Fruit fly (Drosophila melanogaster) whole organism, embryonic: ENCODE data around the gene CalpB.

Experiments used
- Abd-B ChIP-seq: fragments of 200-800 bp; sonication (Bioruptor generic); optimal IDR thresholded peaks from 2 replicates; lab custom pipeline; 2018; ENCODE audit warnings: missing biosample characterization, mild to moderate bottlenecking, missing genetic modification characterization, moderate library complexity
- Ada2b ChIP-seq: fragments of 200-800 bp; sonication (Bioruptor generic); IDR thresholded peaks from 2 replicates; pipeline ENCODE4 v1.3.6; 2022; ENCODE audit warnings: missing biosample characterization, missing genetic modification characterization
- CG10267 ChIP-seq: fragments of 200-800 bp; sonication (Bioruptor generic); optimal IDR thresholded peaks from 2 replicates; lab custom pipeline; 2018; ENCODE audit warnings: missing biosample characterization, mild to moderate bottlenecking, missing genetic modification characterization, moderate library complexity
- CG10543 ChIP-seq: fragments of 200-800 bp; sonication (Bioruptor generic); optimal IDR thresholded peaks from 3 replicates; lab custom pipeline; 2017; ENCODE audit warnings: missing biosample characterization, mild to moderate bottlenecking, missing genetic modification characterization, moderate library complexity
- CG10654 ChIP-seq: fragments of 200-800 bp; sonication (Bioruptor generic); optimal IDR thresholded peaks from 2 replicates; lab custom pipeline; 2016; ENCODE audit warnings: missing biosample characterization, missing genetic modification characterization
- CG11504 ChIP-seq: fragments of 200-800 bp; sonication (Bioruptor generic); optimal IDR thresholded peaks from 3 replicates; lab custom pipeline; 2019; ENCODE audit warnings: missing biosample characterization, mild to moderate bottlenecking, missing genetic modification characterization, moderate library complexity
- CG12299 ChIP-seq: fragments of 200-800 bp; sonication (Bioruptor generic); optimal IDR thresholded peaks from 2 replicates; lab custom pipeline; 2018; ENCODE audit warnings: missing biosample characterization, mild to moderate bottlenecking, missing genetic modification characterization
- CG13123 ChIP-seq: fragments of 200-800 bp; sonication (Bioruptor generic); optimal IDR thresholded peaks from 2 replicates; lab custom pipeline; 2016; ENCODE audit warnings: missing biosample characterization, missing genetic modification characterization
- CG13424 ChIP-seq: fragments of 200-800 bp; sonication (Bioruptor generic); optimal IDR thresholded peaks from 2 replicates; lab custom pipeline; 2019; ENCODE audit warnings: missing biosample characterization, mild to moderate bottlenecking, missing genetic modification characterization, moderate library complexity
- CG17912 ChIP-seq: fragments of 200-800 bp; sonication (Bioruptor generic); optimal IDR thresholded peaks from 2 replicates; lab custom pipeline; 2018; ENCODE audit warnings: missing biosample characterization, mild to moderate bottlenecking, missing genetic modification characterization
- CG1792 ChIP-seq: fragments of 200-800 bp; sonication (Bioruptor generic); optimal IDR thresholded peaks from 2 replicates; lab custom pipeline; 2016; ENCODE audit warnings: missing biosample characterization, missing genetic modification characterization
- CG2712 ChIP-seq: fragments of 200-800 bp; optimal IDR thresholded peaks from 3 replicates; lab custom pipeline; 2019; ENCODE audit warnings: missing biosample characterization, mild to moderate bottlenecking, missing genetic modification characterization, moderate library complexity
- CG6765 ChIP-seq: fragments of 200-800 bp; sonication (Bioruptor generic); optimal IDR thresholded peaks from 3 replicates; lab custom pipeline; 2017; ENCODE audit warnings: missing biosample characterization, mild to moderate bottlenecking, missing genetic modification characterization
- CG7556 ChIP-seq: fragments of 200-800 bp; sonication (Bioruptor generic); optimal IDR thresholded peaks from 2 replicates; lab custom pipeline; 2017; ENCODE audit warnings: missing biosample characterization, mild to moderate bottlenecking, missing genetic modification characterization
- CG7928 ChIP-seq: fragments of 200-800 bp; sonication (Bioruptor generic); optimal IDR thresholded peaks from 2 replicates; lab custom pipeline; 2017; ENCODE audit warnings: missing biosample characterization, mild to moderate bottlenecking, missing genetic modification characterization
- CG8388 ChIP-seq: fragments of 200-800 bp; sonication (Bioruptor generic); optimal IDR thresholded peaks from 2 replicates; lab custom pipeline; 2019; ENCODE audit warnings: missing biosample characterization, mild to moderate bottlenecking, missing genetic modification characterization, moderate library complexity
- CoRest ChIP-seq: fragments of 200-800 bp; sonication (Bioruptor generic); optimal IDR thresholded peaks from 3 replicates; lab custom pipeline; 2018; ENCODE audit warnings: missing biosample characterization, mild to moderate bottlenecking, missing genetic modification characterization, moderate library complexity
- Drgx ChIP-seq: fragments of 200-800 bp; sonication (Bioruptor generic); IDR thresholded peaks from 2 replicates; pipeline ENCODE4 v1.3.6; 2022; ENCODE audit warnings: missing biosample characterization, missing genetic modification characterization
- Eip74EF ChIP-seq, 2 experiments: fragments of 200-800 bp in 1 of 2; fragments of >200 bp in 1 of 2; sonication (Bioruptor generic) in 1 of 2; optimal IDR thresholded peaks; 2 replicates each; lab custom pipeline; 2017 to 2019; ENCODE audit warnings: missing biosample characterization in 2 of 2, missing genetic modification characterization in 2 of 2, mild to moderate bottlenecking in 1 of 2, moderate library complexity in 1 of 2
- H2.0 ChIP-seq: fragments of 200-800 bp; sonication (Bioruptor generic); IDR thresholded peaks from 2 replicates; pipeline ENCODE4 v1.3.6; 2022; ENCODE audit warnings: missing biosample characterization, missing genetic modification characterization
- Hr39 ChIP-seq: fragments of >200 bp; optimal IDR thresholded peaks from 2 replicates; lab custom pipeline; 2017
- Hr78 ChIP-seq, 2 experiments: fragments of 200-800 bp in 1 of 2; fragments of >200 bp in 1 of 2; sonication (Bioruptor generic) in 1 of 2; optimal IDR thresholded peaks; 2 replicates each; lab custom pipeline; 2017 to 2019; ENCODE audit warnings: missing biosample characterization in 2 of 2, missing genetic modification characterization in 2 of 2, mild to moderate bottlenecking in 1 of 2, moderate library complexity in 1 of 2
- Med ChIP-seq: fragments of 200-800 bp; sonication (Bioruptor generic); peaks from one replicate; lab custom pipeline; 2016; ENCODE audit warnings: missing biosample characterization, missing genetic modification characterization, mild to moderate bottlenecking, inconsistent platforms, moderate library complexity
- Mrtf ChIP-seq: fragments of 200-800 bp; sonication (Bioruptor generic); IDR thresholded peaks from 3 replicates; pipeline ENCODE4 v1.3.6; 2022; ENCODE audit warnings: missing biosample characterization, missing genetic modification characterization
- Ptx1 ChIP-seq: fragments of 200-800 bp; sonication (Bioruptor generic); IDR thresholded peaks from 2 replicates; pipeline ENCODE4 v1.3.6; 2022; ENCODE audit warnings: missing biosample characterization, missing genetic modification characterization
- Sox102F ChIP-seq: fragments of 200-800 bp; sonication (Bioruptor generic); optimal IDR thresholded peaks from 2 replicates; lab custom pipeline; 2018; ENCODE audit warnings: missing biosample characterization, mild to moderate bottlenecking, missing genetic modification characterization, moderate library complexity
- Xbp1 ChIP-seq: fragments of 200-800 bp; sonication (Bioruptor generic); optimal IDR thresholded peaks from 3 replicates; lab custom pipeline; 2016; ENCODE audit warnings: missing biosample characterization, mild to moderate bottlenecking, missing genetic modification characterization
- bsh ChIP-seq, 2 experiments: fragments of 200-800 bp; sonication (Bioruptor generic); optimal IDR thresholded peaks; 2 replicates each; lab custom pipeline; 2017 to 2018; ENCODE audit warnings: mild to moderate bottlenecking in 2 of 2, missing biosample characterization in 2 of 2, missing genetic modification characterization in 2 of 2, moderate library complexity in 1 of 2
- chinmo ChIP-seq: fragments of 200-800 bp; sonication (Bioruptor generic); IDR thresholded peaks from 4 replicates; pipeline ENCODE4 v1.3.6; 2022; ENCODE audit warnings: missing biosample characterization, missing genetic modification characterization; ENCODE audit not compliant: partially characterized antibody
- chn ChIP-seq: fragments of 200-800 bp; sonication (Bioruptor generic); optimal IDR thresholded peaks from 2 replicates; lab custom pipeline; 2016; ENCODE audit warnings: missing biosample characterization, missing genetic modification characterization
- eve ChIP-seq, 2 experiments: fragments of >200 bp; optimal IDR thresholded peaks; 2 replicates each; lab custom pipeline; 2017; ENCODE audit warnings: missing biosample characterization in 2 of 2, missing genetic modification characterization in 2 of 2
- fd96Cb ChIP-seq: fragments of 200-800 bp; sonication (Bioruptor generic); optimal IDR thresholded peaks from 2 replicates; lab custom pipeline; 2018; ENCODE audit warnings: missing biosample characterization, mild to moderate bottlenecking, missing genetic modification characterization, moderate library complexity
- ftz-f1 ChIP-seq: fragments of 200-800 bp; sonication (Bioruptor generic); optimal IDR thresholded peaks from 2 replicates; lab custom pipeline; 2016; ENCODE audit warnings: missing biosample characterization, missing genetic modification characterization
- gro ChIP-seq: fragments of 200-800 bp; sonication (Bioruptor generic); optimal IDR thresholded peaks from 2 replicates; lab custom pipeline; 2016; ENCODE audit warnings: missing biosample characterization, missing genetic modification characterization
- nerfin-2 ChIP-seq: fragments of 200-800 bp; sonication (Bioruptor generic); IDR thresholded peaks from 2 replicates; pipeline ENCODE4 v1.3.6; 2022; ENCODE audit warnings: missing biosample characterization, missing genetic modification characterization; ENCODE audit not compliant: partially characterized antibody
- nom ChIP-seq: fragments of 200-800 bp; sonication (Bioruptor generic); optimal IDR thresholded peaks from 2 replicates; lab custom pipeline; 2017; ENCODE audit warnings: missing biosample characterization, missing genetic modification characterization, mild to moderate bottlenecking, moderate library complexity, missing genetic modification reagents
- pan ChIP-seq, 4 experiments: fragments of >200 bp in 3 of 4; fragments of 200-800 bp in 1 of 4; sonication (Bioruptor generic) in 1 of 4; optimal IDR thresholded peaks in 3 of 4; IDR thresholded peaks in 1 of 4; 2 replicates each; pipeline versions ENCODE4 v1.3.6 to Lab custom; 2017 to 2022; ENCODE audit warnings: missing biosample characterization in 2 of 4, missing genetic modification characterization in 2 of 4, mixed read lengths in 1 of 4
- pb ChIP-seq: fragments of 200-800 bp; sonication (Bioruptor generic); optimal IDR thresholded peaks from 3 replicates; lab custom pipeline; 2016; ENCODE audit warnings: missing biosample characterization, missing genetic modification characterization
- pho ChIP-seq: fragments of 200-800 bp; sonication (Bioruptor generic); optimal IDR thresholded peaks from 2 replicates; lab custom pipeline; 2016; ENCODE audit warnings: missing biosample characterization, missing genetic modification characterization
- phol ChIP-seq: fragments of 200-800 bp; sonication (Bioruptor generic); optimal IDR thresholded peaks from 3 replicates; lab custom pipeline; 2018; ENCODE audit warnings: missing biosample characterization, mild to moderate bottlenecking, missing genetic modification characterization, moderate library complexity
- pros ChIP-seq: fragments of 200-800 bp; sonication (Bioruptor generic); optimal IDR thresholded peaks from 3 replicates; lab custom pipeline; 2019; ENCODE audit warnings: missing biosample characterization, mild to moderate bottlenecking, missing genetic modification characterization, moderate library complexity
- sens ChIP-seq: fragments of 200-800 bp; sonication (Bioruptor generic); peaks from one replicate; lab custom pipeline; 2016; ENCODE audit warnings: missing biosample characterization, missing genetic modification characterization
- shn ChIP-seq: fragments of 200-800 bp; sonication (Bioruptor generic); optimal IDR thresholded peaks from 3 replicates; lab custom pipeline; 2016; ENCODE audit warnings: missing biosample characterization, missing genetic modification characterization
- sqz ChIP-seq: fragments of 200-800 bp; sonication (Bioruptor generic); optimal IDR thresholded peaks from 3 replicates; lab custom pipeline; 2018; ENCODE audit warnings: missing biosample characterization, mild to moderate bottlenecking, missing genetic modification characterization
- sr ChIP-seq: fragments of 200-800 bp; sonication (Bioruptor generic); IDR thresholded peaks from 3 replicates; pipeline ENCODE4 v1.3.6; 2022; ENCODE audit warnings: missing biosample characterization, missing genetic modification characterization
- zf30C ChIP-seq: fragments of 200-800 bp; sonication (Bioruptor generic); optimal IDR thresholded peaks from 3 replicates; lab custom pipeline; 2018; ENCODE audit warnings: missing biosample characterization, mild to moderate bottlenecking, missing genetic modification characterization

The CalpB gene

dm6 chr3L:9848744-9849143 is 39.8 kb upstream of the CalpB start:
- TF ChIP-seq nom (GFP tag; lab: Kevin White, UChicago) (peak; percentile 96), CG1792 (no peak), Hr39 (lab: Kevin White, UChicago) (peak; percentile 65), Drgx (GFP tag; lab: Robert Waterston, UW) (peak; percentile 58), bsh (GFP tag; optimal IDR thresholded peaks at IDR 0.05; lab: Kevin White, UChicago) (peak in 1 of 2 experiments; percentile 95), sqz (GFP tag; lab: Kevin White, UChicago) (peak; percentile 4), Abd-B (GFP tag; lab: Kevin White, UChicago) (no peak)

dm6 chr3L:9850114-9850513 is 38.4 kb upstream of the CalpB start:
- TF ChIP-seq Ada2b (GFP tag; lab: Robert Waterston, UW) (no peak), pan (optimal IDR thresholded peaks at IDR 0.05; lab: Kevin White, UChicago) (no peak), pan (GFP tag; optimal IDR thresholded peaks at IDR 0.05 in 1 of 2, IDR thresholded peaks at IDR 0.05 in 1 of 2) (no peak), CG8388 (GFP tag; lab: Kevin White, UChicago) (no peak), CG7556 (GFP tag; lab: Kevin White, UChicago) (no peak), gro (GFP tag; lab: Kevin White, UChicago) (no peak), Xbp1 (no peak), CG13424 (no peak), CG7928 (GFP tag; lab: Kevin White, UChicago) (no peak), fd96Cb (tag; lab: Kevin White, UChicago) (no peak), chinmo (GFP tag; lab: Robert Waterston, UW) (0 out of 4 replicates have a peak, but pooled peaks have one; percentile 50), eve (GFP tag; optimal IDR thresholded peaks at IDR 0.05; lab: Kevin White, UChicago) (no peak), chn (GFP tag; lab: Kevin White, UChicago) (no peak), Med (GFP tag; lab: Kevin White, UChicago) (peak; percentile 69), CG10543 (no peak), CG6765 (no peak), pb (GFP tag; lab: Kevin White, UChicago) (no peak), sr (GFP tag; lab: Robert Waterston, UW) (peak; percentile 87), pho (GFP tag; lab: Kevin White, UChicago) (no peak), Eip74EF (GFP tag; optimal IDR thresholded peaks at IDR 0.05; lab: Kevin White, UChicago) (no peak), CG2712 (tag; lab: Kevin White, UChicago) (no peak), CG12299 (tag; lab: Kevin White, UChicago) (no peak), CG10654 (GFP tag; lab: Kevin White, UChicago) (no peak), Ptx1 (GFP tag; lab: Robert Waterston, UW) (no peak), ftz-f1 (GFP tag; lab: Kevin White, UChicago) (peak; percentile 49)

dm6 chr3L:9851000-9851671 is 37.4 kb upstream of the CalpB start:
- peak in 1 of 2 experiments; percentile 12 for TF ChIP-seq bsh (GFP tag; optimal IDR thresholded peaks at IDR 0.05; lab: Kevin White, UChicago)
- no peak for TF ChIP-seq nerfin-2 (GFP tag; lab: Robert Waterston, UW)
- TF ChIP-seq chinmo (GFP tag; lab: Robert Waterston, UW): 0 out of 4 replicates have a peak, but pooled peaks have one; percentile 25
- TF ChIP-seq CG10267 (tag; lab: Kevin White, UChicago): no peak
- no peak for TF ChIP-seq CG17912 (GFP tag; lab: Kevin White, UChicago)
- 0 out of 2 replicates have a peak, but pooled peaks have one; percentile 6 for TF ChIP-seq H2.0 (GFP tag; lab: Robert Waterston, UW)
- TF ChIP-seq CG13123 (GFP tag; lab: Kevin White, UChicago): no peak
- TF ChIP-seq shn (GFP tag; lab: Kevin White, UChicago): no peak
- TF ChIP-seq pros (GFP tag; lab: Kevin White, UChicago): peak; percentile 2
- TF ChIP-seq Mrtf (GFP tag; lab: Robert Waterston, UW): no peak
- peak; percentile 9 for TF ChIP-seq CG11504 (tag; lab: Kevin White, UChicago)
- peak; percentile 80 for TF ChIP-seq sens (GFP tag; lab: Kevin White, UChicago)
- no peak for TF ChIP-seq CoRest (tag; lab: Kevin White, UChicago)
- TF ChIP-seq phol (tag; lab: Kevin White, UChicago): peak; percentile 7
- peak; percentile 17 for TF ChIP-seq Sox102F (GFP tag; lab: Kevin White, UChicago)
- TF ChIP-seq Hr78 (GFP tag; optimal IDR thresholded peaks at IDR 0.05; lab: Kevin White, UChicago): peak in 1 of 2 experiments; percentile 81
- no peak for TF ChIP-seq zf30C (GFP tag; lab: Kevin White, UChicago)
